Fruit fly (Drosophila melanogaster): ENCODE data around the gene CG1116.

The CG1116 gene

dm6 chr3R:5217278-5217714, 2.2 kb upstream of the CG1116 start, which contains the start of gene cno (continued):
- TF ChIP-seq CG32767 (GFP tag; IDR thresholded peaks at IDR 0.05) (0 out of 2 replicates have a peak, but pooled peaks have one; percentile 12), CG7357 (GFP tag; IDR thresholded peaks at IDR 0.05) (no peak), ab (GFP tag; optimal IDR thresholded peaks at IDR 0.05) (no peak), pfk (GFP tag; optimal IDR thresholded peaks at IDR 0.05) (no peak), CG13123 (GFP tag; optimal IDR thresholded peaks at IDR 0.05) (no peak), Bdp1 (GFP tag; optimal IDR thresholded peaks at IDR 0.05) (no peak), HHEX (GFP tag; optimal IDR thresholded peaks at IDR 0.05) (peak; percentile 1), luna (GFP tag; optimal IDR thresholded peaks at IDR 0.05) (no peak), PHDP (tag; optimal IDR thresholded peaks at IDR 0.05) (peak; percentile 21), hbn (GFP tag; IDR thresholded peaks at IDR 0.05; ENCODE audit: partially characterized antibody) (peak; percentile 35; the same call in 1 of the 2 replicates), aop (GFP tag; IDR thresholded peaks at IDR 0.05) (no peak), chinmo (GFP tag; IDR thresholded peaks at IDR 0.05; ENCODE audit: partially characterized antibody) (no peak), CG18599 (GFP tag; optimal IDR thresholded peaks at IDR 0.05) (no peak), trem (tag; optimal IDR thresholded peaks at IDR 0.05) (peak; percentile 72), Usf (GFP tag; optimal IDR thresholded peaks at IDR 0.05) (no peak), toy (GFP tag; IDR thresholded peaks at IDR 0.05) (no peak), CG6254 (GFP tag; optimal IDR thresholded peaks at IDR 0.05) (no peak), CG12236 (GFP tag; optimal IDR thresholded peaks at IDR 0.05) (no peak), NK7.1 (GFP tag; optimal IDR thresholded peaks at IDR 0.05) (no peak), Elba2 (GFP tag; optimal IDR thresholded peaks at IDR 0.05) (no peak), CG10462 (GFP tag; optimal IDR thresholded peaks at IDR 0.05) (no peak), Ssrp (tag; optimal IDR thresholded peaks at IDR 0.05) (no peak), chif (GFP tag; optimal IDR thresholded peaks at IDR 0.05) (peak in 1 of 2 experiments; percentile 11), CG2875 (GFP tag; optimal IDR thresholded peaks at IDR 0.05) (no peak), emc (GFP tag; optimal IDR thresholded peaks at IDR 0.05) (no peak), CG17912 (GFP tag; optimal IDR thresholded peaks at IDR 0.05) (no peak), Tbp (GFP tag; optimal IDR thresholded peaks at IDR 0.05) (no peak), D19A (tag; optimal IDR thresholded peaks at IDR 0.05) (no peak), Drgx (GFP tag; IDR thresholded peaks at IDR 0.05) (no peak), pan (optimal IDR thresholded peaks at IDR 0.05) (no peak), pan (GFP tag; optimal IDR thresholded peaks at IDR 0.05 in 1 of 2, IDR thresholded peaks at IDR 0.05 in 1 of 2) (no peak), CG4730 (GFP tag; IDR thresholded peaks at IDR 0.05) (no peak), gcm2 (GFP tag; optimal IDR thresholded peaks at IDR 0.05) (no peak), CG14965 (GFP tag; optimal IDR thresholded peaks at IDR 0.05; ENCODE audit: borderline replicate concordance) (no peak), Sox100B (GFP tag; optimal IDR thresholded peaks at IDR 0.05) (no peak), run (tag; optimal IDR thresholded peaks at IDR 0.05) (no peak), fd102C (GFP tag; optimal IDR thresholded peaks at IDR 0.05) (no peak), CG6689 (GFP tag; IDR thresholded peaks at IDR 0.05) (no peak), Doc2 (GFP tag; IDR thresholded peaks at IDR 0.05) (no peak), Fer3 (tag; optimal IDR thresholded peaks at IDR 0.05) (no peak), Bgb (GFP tag; IDR thresholded peaks at IDR 0.05; ENCODE audit: partially characterized antibody) (peak; percentile 65; the same call in 1 of the 2 replicates), MBD-R2 (GFP tag; IDR thresholded peaks at IDR 0.05) (peak; percentile 36; the same call in 1 of the 2 replicates), mam (GFP tag; optimal IDR thresholded peaks at IDR 0.05) (no peak), C15 (GFP tag; IDR thresholded peaks at IDR 0.05) (no peak), cad (GFP tag; optimal IDR thresholded peaks at IDR 0.05) (no peak), D19B (GFP tag; optimal IDR thresholded peaks at IDR 0.05) (no peak), slou (GFP tag; optimal IDR thresholded peaks at IDR 0.05) (no peak), CG9932 (GFP tag; IDR thresholded peaks at IDR 0.05) (peak; percentile 32; the same call in 1 of the 2 replicates), sna (GFP tag; IDR thresholded peaks at IDR 0.05; ENCODE audit: partially characterized antibody) (no peak), lilli (GFP tag; optimal IDR thresholded peaks at IDR 0.05) (peak; percentile 24), CG16813 (GFP tag; IDR thresholded peaks at IDR 0.05; ENCODE audit: partially characterized antibody) (no peak)
